Fruit fly (Drosophila melanogaster) whole organism, wandering third instar larva: ENCODE data around the gene AlaRS.

Source experiments
- Abd-B ChIP-seq: fragments of >200 bp; optimal IDR thresholded peaks from 2 replicates; lab custom pipeline; 2017; ENCODE audit warnings: missing biosample characterization, missing genetic modification characterization
- CG32264 ChIP-seq: fragments of 200-800 bp; sonication (Bioruptor generic); optimal IDR thresholded peaks from 2 replicates; lab custom pipeline; 2016; ENCODE audit warnings: missing biosample characterization, missing genetic modification characterization
- CG9705 ChIP-seq: fragments of 200-800 bp; sonication (Bioruptor generic); optimal IDR thresholded peaks from 2 replicates; lab custom pipeline; 2018; ENCODE audit warnings: missing biosample characterization, mild to moderate bottlenecking, missing genetic modification characterization
- CrebA ChIP-seq: fragments of 200-800 bp; sonication (Bioruptor generic); optimal IDR thresholded peaks from 2 replicates; lab custom pipeline; 2016; ENCODE audit warnings: missing biosample characterization, mild to moderate bottlenecking, missing genetic modification characterization, borderline replicate concordance
- Dfd ChIP-seq: fragments of >200 bp; optimal IDR thresholded peaks from 2 replicates; lab custom pipeline; 2017; ENCODE audit warnings: missing biosample characterization, missing genetic modification characterization
- Dif ChIP-seq: fragments of 200-275, 200-300 bp; sonication (Bioruptor generic); optimal IDR thresholded peaks from 2 replicates; lab custom pipeline; 2018; ENCODE audit warnings: missing biosample characterization, missing genetic modification characterization; ENCODE audit not compliant: partially characterized antibody
- GATAd ChIP-seq: sonication (Bioruptor generic); optimal IDR thresholded peaks from 2 replicates; lab custom pipeline; 2016; ENCODE audit warnings: missing biosample characterization, missing genetic modification characterization
- HLH106 ChIP-seq: fragments of 200-800 bp; optimal IDR thresholded peaks from 3 replicates; lab custom pipeline; 2019; ENCODE audit warnings: missing biosample characterization, mild to moderate bottlenecking, missing genetic modification characterization, moderate library complexity
- Hnf4 ChIP-seq: fragments of 200-800 bp; sonication (Bioruptor generic); optimal IDR thresholded peaks from 2 replicates; lab custom pipeline; 2016; ENCODE audit warnings: missing biosample characterization, mild to moderate bottlenecking, missing genetic modification characterization
- Hr78 ChIP-seq: fragments of >200 bp; optimal IDR thresholded peaks from 2 replicates; lab custom pipeline; 2017; ENCODE audit warnings: missing biosample characterization, missing genetic modification characterization
- Hr83 ChIP-seq: fragments of 200-300 bp; sonication (Bioruptor generic); optimal IDR thresholded peaks from 2 replicates; lab custom pipeline; 2016; ENCODE audit warnings: missing biosample characterization, mild to moderate bottlenecking, missing genetic modification characterization, moderate library complexity; ENCODE audit not compliant: poor library complexity, severe bottlenecking
- Jra ChIP-seq: sonication (Bioruptor generic); optimal IDR thresholded peaks from 2 replicates; lab custom pipeline; 2016; ENCODE audit warnings: missing biosample characterization, missing genetic modification characterization
- Mio ChIP-seq: sonication (Bioruptor generic); optimal IDR thresholded peaks from 2 replicates; lab custom pipeline; 2016; ENCODE audit warnings: missing biosample characterization, missing genetic modification characterization
- Myc ChIP-seq: fragments of >200 bp; optimal IDR thresholded peaks from 2 replicates; lab custom pipeline; 2017
- N ChIP-seq: fragments of >200 bp; optimal IDR thresholded peaks from 2 replicates; lab custom pipeline; 2018; ENCODE audit warnings: missing biosample characterization, missing external identifiers, missing genetic modification characterization
- OdsH ChIP-seq: fragments of 200-800 bp; sonication (Bioruptor generic); optimal IDR thresholded peaks from 2 replicates; lab custom pipeline; 2016; ENCODE audit warnings: missing biosample characterization, mild to moderate bottlenecking, missing genetic modification characterization
- Rel ChIP-seq, 2 experiments: fragments of 200-800 bp; sonication (Bioruptor generic) in 1 of 2; optimal IDR thresholded peaks; 2 replicates in 1 of 2; 3 replicates in 1 of 2; lab custom pipeline; 2016 to 2019; ENCODE audit warnings: mild to moderate bottlenecking in 2 of 2, missing biosample characterization in 2 of 2, missing genetic modification characterization in 2 of 2, moderate library complexity in 1 of 2
- Sp1 ChIP-seq: fragments of 200-800 bp; sonication (Bioruptor generic); optimal IDR thresholded peaks from 3 replicates; lab custom pipeline; 2019; ENCODE audit warnings: missing biosample characterization, mild to moderate bottlenecking, missing genetic modification characterization, moderate library complexity
- Vsx2 ChIP-seq: fragments of 200-300, 225-300 bp; sonication (Bioruptor generic); optimal IDR thresholded peaks from 2 replicates; lab custom pipeline; 2018; ENCODE audit warnings: missing biosample characterization, missing genetic modification characterization; ENCODE audit not compliant: partially characterized antibody
- br ChIP-seq: fragments of 200-800 bp; sonication (Bioruptor generic); optimal IDR thresholded peaks from 2 replicates; lab custom pipeline; 2016; ENCODE audit warnings: missing biosample characterization, missing genetic modification characterization
- brk ChIP-seq: fragments of 200-800 bp; sonication (Bioruptor generic); optimal IDR thresholded peaks from 2 replicates; lab custom pipeline; 2016; ENCODE audit warnings: missing biosample characterization, mild to moderate bottlenecking, missing genetic modification characterization
- dmrt93B ChIP-seq: fragments of 200-800 bp; sonication (Bioruptor generic); optimal IDR thresholded peaks from 2 replicates; lab custom pipeline; 2018; ENCODE audit warnings: missing biosample characterization, mild to moderate bottlenecking, missing genetic modification characterization
- dsf ChIP-seq: sonication (Bioruptor generic); optimal IDR thresholded peaks from 2 replicates; lab custom pipeline; 2016; ENCODE audit warnings: missing biosample characterization, missing genetic modification characterization, borderline replicate concordance
- ey ChIP-seq: fragments of 200-800 bp; sonication (Bioruptor generic); optimal IDR thresholded peaks from 2 replicates; lab custom pipeline; 2016; ENCODE audit warnings: missing biosample characterization, missing genetic modification characterization
- foxo ChIP-seq, 2 experiments: fragments of 200-800 bp; sonication (Bioruptor generic); optimal IDR thresholded peaks; 2 replicates in 1 of 2; 3 replicates in 1 of 2; lab custom pipeline; 2016 to 2017; ENCODE audit warnings: missing biosample characterization in 2 of 2, missing genetic modification characterization in 2 of 2
- fru ChIP-seq: fragments of 200-800 bp; sonication (Bioruptor generic); optimal IDR thresholded peaks from 3 replicates; lab custom pipeline; 2016; ENCODE audit warnings: missing biosample characterization, mild to moderate bottlenecking, missing genetic modification characterization
- h ChIP-seq: fragments of 200-800 bp; sonication (Bioruptor generic); optimal IDR thresholded peaks from 3 replicates; lab custom pipeline; 2016; ENCODE audit warnings: missing biosample characterization, mild to moderate bottlenecking, missing genetic modification characterization
- jim ChIP-seq: fragments of 175-275, 200-325 bp; sonication (Bioruptor generic); optimal IDR thresholded peaks from 2 replicates; lab custom pipeline; 2016; ENCODE audit warnings: missing biosample characterization, mild to moderate bottlenecking, missing genetic modification characterization
- lola ChIP-seq: fragments of >200 bp; optimal IDR thresholded peaks from 2 replicates; lab custom pipeline; 2017; ENCODE audit warnings: missing biosample characterization, missing genetic modification characterization
- pan ChIP-seq: fragments of >200 bp; optimal IDR thresholded peaks from 2 replicates; lab custom pipeline; 2017
- psq ChIP-seq: fragments of 200-800 bp; sonication (Bioruptor generic); optimal IDR thresholded peaks from 3 replicates; lab custom pipeline; 2017; ENCODE audit warnings: missing biosample characterization, mild to moderate bottlenecking, missing genetic modification characterization, moderate library complexity
- rgr ChIP-seq: fragments of 200-800 bp; sonication (Bioruptor generic); optimal IDR thresholded peaks from 3 replicates; lab custom pipeline; 2016; ENCODE audit warnings: missing biosample characterization, mild to moderate bottlenecking, missing genetic modification characterization
- sage ChIP-seq: fragments of 200-800 bp; sonication (Bioruptor generic); optimal IDR thresholded peaks from 2 replicates; lab custom pipeline; 2016; ENCODE audit warnings: missing biosample characterization, mild to moderate bottlenecking, missing genetic modification characterization
- sv ChIP-seq: fragments of 200-800 bp; sonication (Bioruptor generic); optimal IDR thresholded peaks from 3 replicates; lab custom pipeline; 2016; ENCODE audit warnings: missing biosample characterization, missing genetic modification characterization
- tai ChIP-seq: sonication (Bioruptor generic); optimal IDR thresholded peaks from 2 replicates; lab custom pipeline; 2016; ENCODE audit warnings: missing biosample characterization, missing genetic modification characterization
- usp ChIP-seq: fragments of >200 bp; optimal IDR thresholded peaks from 2 replicates; lab custom pipeline; 2017; ENCODE audit warnings: missing biosample characterization, missing genetic modification characterization
- woc ChIP-seq: sonication (Bioruptor generic); optimal IDR thresholded peaks from 2 replicates; lab custom pipeline; 2016; ENCODE audit warnings: missing biosample characterization, mild to moderate bottlenecking, missing genetic modification characterization

The AlaRS gene

dm6 chr2L:8392298-8392697 lies 10.7 kb upstream of the AlaRS start, which contains the start of gene CG42820:
TSS of gene CG42820 (minus strand) at chr2L:8392398.
- TF ChIP-seq usp (no peak), GATAd (no peak), lola (GFP tag; lab: Kevin White, UChicago) (no peak), Vsx2 (GFP tag; lab: Kevin White, UChicago) (no peak), Jra (no peak), N (no peak), fru (GFP tag; lab: Kevin White, UChicago) (no peak), jim (no peak), br (no peak), Abd-B (no peak), woc (GFP tag; lab: Kevin White, UChicago) (no peak), sage (no peak), Mio (GFP tag; lab: Kevin White, UChicago) (no peak), foxo (GFP tag; optimal IDR thresholded peaks at IDR 0.05; lab: Kevin White, UChicago) (no peak), sv (GFP tag; lab: Kevin White, UChicago) (no peak), Hnf4 (GFP tag; lab: Kevin White, UChicago) (no peak), Dif (no peak), CrebA (GFP tag; lab: Kevin White, UChicago) (no peak)

DNA sequence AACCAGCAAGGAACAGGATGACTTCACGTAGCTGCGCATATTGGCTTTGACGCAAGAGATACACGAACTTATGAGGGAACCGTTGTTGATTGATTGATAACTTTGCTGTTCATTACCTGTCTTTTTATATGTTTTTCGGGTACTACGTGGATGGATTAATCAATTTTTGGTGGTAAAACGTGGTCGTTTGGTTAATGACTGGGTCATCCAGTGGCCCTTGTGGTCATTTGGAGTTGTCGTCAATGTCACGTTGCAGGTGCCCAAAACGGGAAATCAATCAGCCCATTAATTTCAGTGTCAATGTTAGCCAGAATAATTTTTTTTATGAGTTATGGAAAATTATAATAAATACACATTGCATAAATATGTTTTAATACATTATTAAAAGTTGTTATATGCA lies 7.7 kb upstream of the AlaRS start, which contains the start of gene CG42819:
Gene CG42819, minus strand, starts transcription at position 101 of the 400 bp plus-strand sequence.
- TF ChIP-seq tai = no peak
- no peak for TF ChIP-seq pan (lab: Kevin White, UChicago)
- no peak for TF ChIP-seq Hnf4 (GFP tag; lab: Kevin White, UChicago)
- no peak for TF ChIP-seq sage
- TF ChIP-seq Myc = no peak
- TF ChIP-seq CG32264 (GFP tag; lab: Kevin White, UChicago) = no peak
- no peak for TF ChIP-seq N
- TF ChIP-seq CG9705 (GFP tag; lab: Kevin White, UChicago) = no peak
- no peak for TF ChIP-seq Hr78
- no peak for TF ChIP-seq dsf
- no peak for TF ChIP-seq Hr83 (GFP tag; lab: Kevin White, UChicago)
- TF ChIP-seq rgr (GFP tag; lab: Kevin White, UChicago) = no peak
- TF ChIP-seq, all 38 proteins: peak for 0

dm6 chr2L:8385849-8386248 lies 4.3 kb upstream of the AlaRS start:
- no peak for TF ChIP-seq ey (GFP tag; lab: Kevin White, UChicago)
- TF ChIP-seq woc (GFP tag; lab: Kevin White, UChicago) = no peak
- no peak for TF ChIP-seq usp
- no peak for TF ChIP-seq Sp1 (GFP tag; lab: Kevin White, UChicago)
- TF ChIP-seq Vsx2 (GFP tag; lab: Kevin White, UChicago) = no peak
- no peak for TF ChIP-seq CG9705 (GFP tag; lab: Kevin White, UChicago)
- no peak for TF ChIP-seq sage
- no peak for TF ChIP-seq dsf
- no peak for TF ChIP-seq jim
- TF ChIP-seq Hr83 (GFP tag; lab: Kevin White, UChicago) = no peak
- TF ChIP-seq h (GFP tag; lab: Kevin White, UChicago) = no peak
- no peak for TF ChIP-seq CG32264 (GFP tag; lab: Kevin White, UChicago)
- no peak for TF ChIP-seq fru (GFP tag; lab: Kevin White, UChicago)
- TF ChIP-seq OdsH (GFP tag; lab: Kevin White, UChicago) = no peak
- no peak for TF ChIP-seq br
- no peak for TF ChIP-seq psq (GFP tag; lab: Kevin White, UChicago)
- no peak for TF ChIP-seq sv (GFP tag; lab: Kevin White, UChicago)

dm6 chr2L:8384985-8385519 lies 3.5 kb upstream of the AlaRS start:
- TF ChIP-seq Jra (no peak), usp (no peak), GATAd (no peak), Vsx2 (GFP tag; lab: Kevin White, UChicago) (no peak)

dm6 chr2L:8384108-8384601 lies 2.6 kb upstream of the AlaRS start, which contains the start of the genes Dad1 and CG13384:
TSS of gene Dad1 (minus strand) at chr2L:8384137.
TSS of gene CG13384 (plus strand) at chr2L:8384455.
- TF ChIP-seq Hr83 (GFP tag; lab: Kevin White, UChicago) (peak; percentile 28), brk (GFP tag; lab: Kevin White, UChicago) (peak; percentile 94), N (no peak), psq (GFP tag; lab: Kevin White, UChicago) (peak; percentile 93), usp (no peak), Hnf4 (GFP tag; lab: Kevin White, UChicago) (peak; percentile 85), tai (peak; percentile 90), Dfd (GFP tag; lab: Kevin White, UChicago) (no peak), Sp1 (GFP tag; lab: Kevin White, UChicago) (peak; percentile 96), dmrt93B (GFP tag; lab: Kevin White, UChicago) (peak; percentile 90), foxo (GFP tag; optimal IDR thresholded peaks at IDR 0.05; lab: Kevin White, UChicago) (peak in 1 of 2 experiments; percentile 95), br (peak; percentile 82), OdsH (GFP tag; lab: Kevin White, UChicago) (peak; percentile 94), ey (GFP tag; lab: Kevin White, UChicago) (peak; percentile 82), woc (GFP tag; lab: Kevin White, UChicago) (peak; percentile 92), HLH106 (tag; lab: Kevin White, UChicago) (peak; percentile 97), rgr (GFP tag; lab: Kevin White, UChicago) (peak; percentile 93), GATAd (peak; percentile 65), Dif (no peak), Hr78 (no peak), Abd-B (no peak), pan (lab: Kevin White, UChicago) (no peak), CrebA (GFP tag; lab: Kevin White, UChicago) (no peak), CG32264 (GFP tag; lab: Kevin White, UChicago) (peak; percentile 32), fru (GFP tag; lab: Kevin White, UChicago) (peak; percentile 92), Rel (GFP tag; optimal IDR thresholded peaks at IDR 0.05; lab: Kevin White, UChicago) (peak; percentile 70), Rel (tag; optimal IDR thresholded peaks at IDR 0.05; lab: Kevin White, UChicago) (peak; percentile 85)
